Fruit fly (Drosophila melanogaster) whole organism, adult: ENCODE results near the gene Rel.

ENCODE experiments used
- CG11617 ChIP-seq: fragments of 200-800 bp; sonication (Bioruptor generic); optimal IDR thresholded peaks from 2 replicates; lab custom pipeline; 2017; ENCODE audit warnings: mild to moderate bottlenecking, missing biosample characterization, missing genetic modification reagents, missing genetic modification characterization
- CG12768 ChIP-seq: fragments of 200-800 bp; sonication (Bioruptor generic); optimal IDR thresholded peaks from 2 replicates; lab custom pipeline; 2017; ENCODE audit warnings: missing biosample characterization, missing genetic modification characterization, mild to moderate bottlenecking, moderate library complexity, missing genetic modification reagents
- CG14711 ChIP-seq: fragments of 200-800 bp; sonication (Bioruptor generic); optimal IDR thresholded peaks from 2 replicates; lab custom pipeline; 2018; ENCODE audit warnings: missing biosample characterization, mild to moderate bottlenecking, missing genetic modification characterization, moderate library complexity
- CG1620 ChIP-seq: fragments of 200-800 bp; sonication (Bioruptor generic); optimal IDR thresholded peaks from 2 replicates; lab custom pipeline; 2016; ENCODE audit warnings: missing biosample characterization, missing genetic modification characterization
- CG33017 ChIP-seq: fragments of 200-800 bp; sonication (Bioruptor generic); optimal IDR thresholded peaks from 2 replicates; lab custom pipeline; 2018; ENCODE audit warnings: missing biosample characterization, mild to moderate bottlenecking, missing genetic modification characterization, moderate library complexity
- CG5204 ChIP-seq: fragments of 200-800 bp; sonication (Bioruptor generic); optimal IDR thresholded peaks from 2 replicates; lab custom pipeline; 2016; ENCODE audit warnings: missing biosample characterization, missing genetic modification characterization
- CG7045 ChIP-seq: fragments of 200-800 bp; sonication (Bioruptor generic); optimal IDR thresholded peaks from 2 replicates; lab custom pipeline; 2017; ENCODE audit warnings: missing biosample characterization, mild to moderate bottlenecking, missing genetic modification characterization
- CG7101 ChIP-seq: fragments of 200-800 bp; sonication (Bioruptor generic); optimal IDR thresholded peaks from 2 replicates; lab custom pipeline; 2018; ENCODE audit warnings: missing biosample characterization, mild to moderate bottlenecking, missing genetic modification characterization, moderate library complexity
- Clk ChIP-seq: fragments of 200-800 bp; sonication (Bioruptor generic); optimal IDR thresholded peaks from 2 replicates; lab custom pipeline; 2017; ENCODE audit warnings: missing biosample characterization, missing genetic modification characterization
- Crg-1 ChIP-seq: fragments of 200-800 bp; sonication (Bioruptor generic); optimal IDR thresholded peaks from 2 replicates; lab custom pipeline; 2016; ENCODE audit warnings: missing biosample characterization, missing genetic modification characterization
- Hr96 ChIP-seq: fragments of 200-800 bp; sonication (Bioruptor generic); optimal IDR thresholded peaks from 2 replicates; lab custom pipeline; 2016; ENCODE audit warnings: missing biosample characterization, missing genetic modification characterization
- Mnt ChIP-seq: fragments of 200-800 bp; sonication (Bioruptor generic); optimal IDR thresholded peaks from 2 replicates; lab custom pipeline; 2016; ENCODE audit warnings: missing biosample characterization, mild to moderate bottlenecking, missing genetic modification characterization
- bab1 ChIP-seq: fragments of 200-800 bp; sonication (Bioruptor generic); optimal IDR thresholded peaks from 3 replicates; lab custom pipeline; 2019; ENCODE audit warnings: missing biosample characterization, mild to moderate bottlenecking, missing genetic modification characterization, moderate library complexity
- cic ChIP-seq: fragments of 200-800 bp; sonication (Bioruptor generic); optimal IDR thresholded peaks from 2 replicates; lab custom pipeline; 2017; ENCODE audit warnings: missing biosample characterization, mild to moderate bottlenecking, missing genetic modification characterization, moderate library complexity
- cnc ChIP-seq, 2 experiments: fragments of >200 bp; optimal IDR thresholded peaks; 2 replicates each; lab custom pipeline; 2017
- kay ChIP-seq: fragments of 200-800 bp; sonication (Bioruptor generic); peaks from one replicate; lab custom pipeline; 2016; ENCODE audit warnings: missing biosample characterization, missing genetic modification characterization, borderline replicate concordance
- ovo ChIP-seq: fragments of 200-800 bp; sonication (Bioruptor generic); optimal IDR thresholded peaks from 2 replicates; lab custom pipeline; 2016; ENCODE audit warnings: missing biosample characterization, missing genetic modification characterization
- pad ChIP-seq: fragments of 200-800 bp; sonication (Bioruptor generic); optimal IDR thresholded peaks from 3 replicates; lab custom pipeline; 2017; ENCODE audit warnings: missing biosample characterization, missing genetic modification characterization, mild to moderate bottlenecking, moderate library complexity, missing genetic modification reagents
- tj ChIP-seq: fragments of 200-800 bp; sonication (Bioruptor generic); optimal IDR thresholded peaks from 3 replicates; lab custom pipeline; 2017; ENCODE audit warnings: missing biosample characterization, mild to moderate bottlenecking, missing genetic modification characterization, moderate library complexity
- toe ChIP-seq: fragments of 200-800 bp; sonication (Bioruptor generic); optimal IDR thresholded peaks from 2 replicates; lab custom pipeline; 2016; ENCODE audit warnings: missing biosample characterization, missing genetic modification characterization

Rel gene

DNA sequence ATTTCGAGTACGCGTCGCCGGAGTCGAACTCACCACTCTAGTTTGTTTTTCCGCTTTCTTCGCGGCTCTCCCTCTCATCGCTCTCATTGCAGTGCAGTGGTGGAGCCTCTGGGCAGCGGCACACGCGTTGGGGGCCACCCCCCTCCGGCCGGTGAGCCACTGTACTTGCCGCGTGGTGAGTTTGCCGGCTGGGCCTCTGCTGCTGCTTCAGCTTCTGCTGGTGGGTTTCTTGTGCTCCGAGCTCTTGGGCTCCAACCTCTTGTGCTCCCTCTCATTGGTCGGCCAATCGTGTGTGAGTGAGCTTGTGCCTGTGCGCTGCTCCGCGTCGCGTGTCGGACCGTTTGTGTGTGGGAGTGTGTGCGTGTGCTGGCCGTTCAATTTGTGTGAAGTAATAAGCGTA is 5.2 kb upstream of the Rel start:
- TF ChIP-seq CG14711 (tag; lab: Kevin White, UChicago) (peak; percentile 17), tj (GFP tag; lab: Kevin White, UChicago) (peak; percentile 52), toe (GFP tag; lab: Kevin White, UChicago) (no peak), kay (no peak), CG12768 (GFP tag; lab: Kevin White, UChicago) (peak; percentile 71), ovo (peak; percentile 40), cnc (optimal IDR thresholded peaks at IDR 0.05; lab: Kevin White, UChicago) (no peak), Crg-1 (GFP tag; lab: Kevin White, UChicago) (peak; percentile 9), CG1620 (GFP tag; lab: Kevin White, UChicago) (no peak), pad (GFP tag; lab: Kevin White, UChicago) (peak; percentile 88), CG7101 (tag; lab: Kevin White, UChicago) (peak; percentile 46), CG11617 (GFP tag; lab: Kevin White, UChicago) (no peak), bab1 (GFP tag; lab: Kevin White, UChicago) (peak; percentile 35), CG33017 (peak; percentile 61), CG5204 (GFP tag; lab: Kevin White, UChicago) (no peak), cic (peak; percentile 92), Mnt (GFP tag; lab: Kevin White, UChicago) (peak; percentile 87), CG7045 (GFP tag; lab: Kevin White, UChicago) (peak; percentile 34), Clk (GFP tag; lab: Kevin White, UChicago) (peak; percentile 35), Hr96 (peak; percentile 42)

DNA sequence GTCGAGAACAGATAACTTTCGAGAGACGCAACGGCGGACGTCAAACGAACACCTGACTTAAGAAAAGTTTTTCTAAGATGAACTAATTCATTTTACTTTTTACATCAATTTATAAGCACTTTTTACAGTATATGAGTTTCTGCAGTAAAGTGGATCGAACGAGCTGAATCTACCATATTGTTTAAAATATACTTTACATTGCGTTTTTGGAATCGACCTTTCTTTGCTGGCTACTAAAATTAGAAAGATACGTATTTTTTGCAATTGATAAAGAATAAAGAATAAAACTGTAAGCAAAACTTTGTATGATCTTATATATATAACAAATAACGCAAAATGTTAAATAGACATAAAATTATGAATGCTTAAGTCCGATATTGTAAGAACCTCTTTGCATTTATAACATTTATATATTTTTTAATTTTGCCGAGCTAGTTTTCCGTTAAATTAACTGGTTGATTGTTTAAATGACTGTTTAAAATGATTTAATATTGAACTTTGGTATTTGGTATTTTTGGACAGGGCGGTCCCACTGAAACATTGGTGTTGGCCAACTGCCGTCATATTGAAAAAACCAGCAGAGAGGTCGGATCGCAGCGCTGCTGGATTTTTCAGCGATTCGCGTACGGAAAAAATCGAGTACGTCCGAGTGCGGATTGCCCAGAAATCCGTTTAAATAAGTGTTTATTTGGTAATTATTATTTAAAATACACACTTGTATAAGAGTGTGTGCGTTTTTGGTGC is 4.3 kb upstream of the Rel start, which contains the start of gene Kdm2:
Kdm2 (plus strand) TSS at position 559 of the 744 bp plus-strand sequence.
- peak; percentile 2 for TF ChIP-seq cic
- TF ChIP-seq CG7101 (tag; lab: Kevin White, UChicago) = peak; percentile 55
- TF ChIP-seq Hr96 = no peak
- TF ChIP-seq CG1620 (GFP tag; lab: Kevin White, UChicago) = peak; percentile 49
- TF ChIP-seq Mnt (GFP tag; lab: Kevin White, UChicago) = peak; percentile 3
- TF ChIP-seq CG5204 (GFP tag; lab: Kevin White, UChicago) = no peak
- TF ChIP-seq bab1 (GFP tag; lab: Kevin White, UChicago) = peak; percentile 47
- peak; percentile 2 for TF ChIP-seq CG12768 (GFP tag; lab: Kevin White, UChicago)
- peak; percentile 14 for TF ChIP-seq tj (GFP tag; lab: Kevin White, UChicago)
- TF ChIP-seq cnc (optimal IDR thresholded peaks at IDR 0.05; lab: Kevin White, UChicago) = no peak
- no peak for TF ChIP-seq Crg-1 (GFP tag; lab: Kevin White, UChicago)
- TF ChIP-seq kay = peak; percentile 59
- TF ChIP-seq CG33017 = peak; percentile 49

- TF ChIP-seq bab1 (GFP tag; lab: Kevin White, UChicago) = peak; percentile 19
- TF ChIP-seq cic = peak; percentile 3
- TF ChIP-seq CG12768 (GFP tag; lab: Kevin White, UChicago) = no peak
These were observed 2.8 kb upstream of the Rel start, which contains the start of gene Nmdmc for dm6 chr3R:9050519-9051119. Gene Nmdmc (minus strand): TSS chr3R:9050555.

DNA sequence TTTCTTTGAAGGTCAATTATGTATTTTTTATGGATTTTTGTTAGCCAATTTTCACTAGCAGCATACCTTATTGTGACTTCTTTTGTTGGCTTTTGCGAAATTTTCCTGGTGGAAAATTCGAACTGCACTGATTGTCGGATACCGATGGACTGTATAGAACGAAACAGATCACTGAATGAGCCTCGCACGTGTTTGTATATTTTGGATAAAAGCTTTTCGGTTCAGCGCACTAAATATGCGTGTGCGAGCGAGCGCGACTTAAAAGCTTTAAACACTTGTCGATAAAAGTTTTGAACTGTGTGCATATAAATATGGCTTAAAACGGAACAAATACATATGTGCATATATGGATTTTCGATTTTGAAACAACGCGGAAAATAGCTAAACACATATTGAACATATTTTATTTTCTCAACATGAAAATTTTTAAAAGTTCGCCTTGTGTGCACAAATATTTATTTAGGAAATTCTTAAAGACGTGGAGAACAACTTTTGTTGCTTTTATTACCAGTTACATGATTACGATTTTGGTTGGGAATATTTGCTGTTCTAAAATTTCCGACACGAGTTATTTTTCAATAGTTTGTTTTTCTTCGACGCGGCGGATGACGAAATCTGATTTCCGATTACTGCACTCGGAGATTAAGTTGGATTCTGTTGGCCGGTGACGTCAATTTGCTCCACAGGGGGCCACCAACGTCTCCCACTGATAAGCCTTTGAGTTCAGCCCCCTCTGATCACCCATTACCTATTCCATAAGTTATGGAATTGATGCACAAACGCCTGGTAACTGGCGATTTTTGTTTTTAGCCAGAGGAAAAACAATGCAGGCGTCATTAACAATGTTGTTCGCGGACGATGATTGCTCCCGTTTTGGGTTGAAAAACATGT is 1.6 kb upstream of the Rel start:
- no peak for TF ChIP-seq Hr96
- TF ChIP-seq Mnt (GFP tag; lab: Kevin White, UChicago) = peak; percentile 32
- TF ChIP-seq CG12768 (GFP tag; lab: Kevin White, UChicago) = no peak
- TF ChIP-seq CG7101 (tag; lab: Kevin White, UChicago) = no peak
- TF ChIP-seq CG7045 (GFP tag; lab: Kevin White, UChicago) = no peak
- no peak for TF ChIP-seq CG33017
- TF ChIP-seq CG14711 (tag; lab: Kevin White, UChicago) = no peak
- TF ChIP-seq Clk (GFP tag; lab: Kevin White, UChicago) = no peak

DNA sequence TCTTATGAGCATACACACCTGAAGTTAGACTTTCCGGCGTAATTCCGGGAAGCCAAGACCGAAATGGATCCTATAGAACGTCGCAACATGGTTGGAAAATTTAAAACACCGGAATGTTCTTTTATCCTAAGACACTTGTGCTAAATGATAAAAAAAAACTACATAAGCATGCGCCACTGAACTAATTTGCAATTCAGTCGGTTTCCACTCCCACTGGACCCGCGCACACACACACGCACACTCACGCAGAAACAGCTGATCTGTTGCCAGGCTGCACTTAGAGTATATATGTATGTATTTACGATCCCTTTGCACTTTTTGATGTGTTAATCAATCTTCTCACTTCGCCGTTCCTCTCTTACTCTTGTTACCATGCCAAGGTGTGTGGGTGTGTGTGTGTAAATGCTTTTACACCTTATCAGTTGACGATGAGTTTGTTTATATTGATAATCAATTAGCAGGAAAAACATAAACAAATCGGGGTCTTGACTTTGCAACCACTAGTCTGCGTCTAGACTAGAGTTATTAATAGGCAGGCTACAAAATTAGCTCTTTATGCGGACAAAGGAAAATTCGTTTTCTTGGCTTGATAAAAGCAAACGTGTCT is 792 bp upstream of the Rel start, which contains the start of gene Mst85C:
Mst85C (plus strand) TSS at position 180 of the 607 bp plus-strand sequence.
- TF ChIP-seq pad (GFP tag; lab: Kevin White, UChicago) (no peak), CG7101 (tag; lab: Kevin White, UChicago) (no peak), Hr96 (no peak), CG7045 (GFP tag; lab: Kevin White, UChicago) (no peak), Crg-1 (GFP tag; lab: Kevin White, UChicago) (no peak), kay (peak; percentile 79), Clk (GFP tag; lab: Kevin White, UChicago) (no peak), CG5204 (GFP tag; lab: Kevin White, UChicago) (no peak), cnc (optimal IDR thresholded peaks at IDR 0.05; lab: Kevin White, UChicago) (no peak), CG1620 (GFP tag; lab: Kevin White, UChicago) (no peak), toe (GFP tag; lab: Kevin White, UChicago) (no peak), CG14711 (tag; lab: Kevin White, UChicago) (no peak), CG11617 (GFP tag; lab: Kevin White, UChicago) (no peak), ovo (no peak), cic (peak; percentile 52), bab1 (GFP tag; lab: Kevin White, UChicago) (no peak), CG33017 (no peak), Mnt (GFP tag; lab: Kevin White, UChicago) (no peak), tj (GFP tag; lab: Kevin White, UChicago) (peak; percentile 61), CG12768 (GFP tag; lab: Kevin White, UChicago) (peak; percentile 28)
